Worm (Caenorhabditis elegans): ENCODE results near the gene rap-2.
A peak's percentile ranks its signal among the peaks of the same experiment; 100 is the strongest.
"Not testable (repeated sequence)": the region's sequence is repeated elsewhere in the genome, so short reads cannot be mapped to it uniquely, and the experiment has no call there.

rap-2 gene

ce11 chrV:15036769-15037168 is 27.1 kb downstream of the rap-2 start, which contains the start of gene melo-3:
Gene melo-3, minus strand, starts transcription at chrV:15036869.
- not testable (repeated sequence) for TF ChIP-seq zag-1 (tag; optimal IDR thresholded peaks at IDR 0.05); ces-1 (GFP tag; optimal IDR thresholded peaks at IDR 0.05); gei-8 (GFP tag; optimal IDR thresholded peaks at IDR 0.05)

ce11 chrV:15031373-15031772 is 32.5 kb downstream of the rap-2 start, which contains the start of gene cng-1:
Gene cng-1, minus strand, starts transcription at chrV:15031473.
- TF ChIP-seq zfp-2 (tag; optimal IDR thresholded peaks at IDR 0.05); mxl-2 (GFP tag; conservative IDR thresholded peaks at IDR 0.05); set-16 (GFP tag; IDR thresholded peaks at IDR 0.05): not testable (repeated sequence)

ce11 chrV:15028896-15029519 is 34.9 kb downstream of the rap-2 start, which contains the start of gene F14H8.8:
Gene F14H8.8, plus strand, starts transcription at chrV:15029469.
- TF ChIP-seq ceh-44 (GFP tag; IDR thresholded peaks at IDR 0.05) (no peak), nhr-111 (GFP tag; optimal IDR thresholded peaks at IDR 0.05) (no peak), ceh-32 (tag; optimal IDR thresholded peaks at IDR 0.05; ENCODE audit: poor library complexity) (no peak), mes-2 (tag; optimal IDR thresholded peaks at IDR 0.05; ENCODE audit: poor library complexity, severe bottlenecking) (no peak), F37D6.2 (tag; optimal IDR thresholded peaks at IDR 0.05) (no peak), nhr-48 (tag; optimal IDR thresholded peaks at IDR 0.05) (no peak), daf-8 (GFP tag; IDR thresholded peaks at IDR 0.05) (no peak), F49E8.2 (tag; optimal IDR thresholded peaks at IDR 0.05; ENCODE audit: borderline replicate concordance) (peak; percentile 80), zfp-3 (GFP tag; conservative IDR thresholded peaks at IDR 0.05) (no peak), hmg-1.1 (GFP tag; IDR thresholded peaks at IDR 0.05) (no peak), lim-7 (GFP tag; IDR thresholded peaks at IDR 0.05) (no peak), nhr-102 (tag; optimal IDR thresholded peaks at IDR 0.05) (no peak), unc-39 (tag; optimal IDR thresholded peaks at IDR 0.05) (no peak), unc-62 (GFP tag; optimal IDR thresholded peaks at IDR 0.05 in 1 of 2) (no peak), unc-62 (tag; optimal IDR thresholded peaks at IDR 0.05) (no peak), aly-2 (tag; optimal IDR thresholded peaks at IDR 0.05) (no peak), hif-1 (tag; optimal IDR thresholded peaks at IDR 0.05) (no peak), lin-15B (tag; optimal IDR thresholded peaks at IDR 0.05) (no peak), fkh-10 (GFP tag; optimal IDR thresholded peaks at IDR 0.05) (no peak), saeg-2 (GFP tag; IDR thresholded peaks at IDR 0.05) (no peak), T26A8.4 (GFP tag; IDR thresholded peaks at IDR 0.05) (peak; percentile 63; the same call in 1 of the 2 replicates), ztf-11 (tag; optimal IDR thresholded peaks at IDR 0.05) (no peak), F10B5.3 (tag; optimal IDR thresholded peaks at IDR 0.05) (no peak), dve-1 (tag; optimal IDR thresholded peaks at IDR 0.05; ENCODE audit: insufficient read depth) (no peak), zfp-2 (tag; optimal IDR thresholded peaks at IDR 0.05) (no peak), arid-1 (GFP tag; conservative IDR thresholded peaks at IDR 0.05) (peak; percentile 31; the same call in 1 of the 2 replicates), dpl-1 (GFP tag; optimal IDR thresholded peaks at IDR 0.05) (no peak), F26F4.8 (GFP tag; conservative IDR thresholded peaks at IDR 0.05) (no peak), daf-12 (tag; optimal IDR thresholded peaks at IDR 0.05) (no peak), dmd-6 (GFP tag; IDR thresholded peaks at IDR 0.05) (no peak), duxl-1 (tag; optimal IDR thresholded peaks at IDR 0.05; ENCODE audit: poor library complexity) (peak; percentile 9), pha-4 (GFP tag; IDR thresholded peaks at IDR 0.05) (no peak), pha-4 (tag; optimal IDR thresholded peaks at IDR 0.05) (no peak), nhr-42 (GFP tag; IDR thresholded peaks at IDR 0.05) (no peak), madf-5 (GFP tag; IDR thresholded peaks at IDR 0.05) (no peak), mxl-2 (GFP tag; conservative IDR thresholded peaks at IDR 0.05) (no peak), snpc-1.2 (GFP tag; IDR thresholded peaks at IDR 0.05) (peak; percentile 77), nhr-11 (tag; optimal IDR thresholded peaks at IDR 0.05) (no peak), lin-29 (GFP tag; IDR thresholded peaks at IDR 0.05) (no peak), Y5F2A.4 (GFP tag; optimal IDR thresholded peaks at IDR 0.05) (no peak), pqm-1 (tag; optimal IDR thresholded peaks at IDR 0.05) (no peak), ceh-82 (tag; optimal IDR thresholded peaks at IDR 0.05) (no peak)

Measured in whole organism, L4 larva.